Worm (Caenorhabditis elegans) whole organism, mixed stage, embryonic: ENCODE data around the gene ZK1098.2.

Experiments
- M03D4.4 ChIP-seq: sonication (generic microtip); optimal IDR thresholded peaks from 2 replicates; lab custom pipeline; 2017; ENCODE audit warnings: mild to moderate bottlenecking, missing genetic modification characterization, missing compliant biosample characterization
- bed-3 ChIP-seq: fragments of 200-800 bp; sonication (Bioruptor generic); optimal IDR thresholded peaks from 3 replicates; lab custom pipeline; 2018; ENCODE audit warnings: mild to moderate bottlenecking, missing genetic modification characterization, moderate library complexity, missing compliant biosample characterization
- blmp-1 ChIP-seq: fragments of 150-350 bp; optimal IDR thresholded peaks from 2 replicates; lab custom pipeline; 2014; ENCODE audit warnings: missing biosample characterization, missing genetic modification characterization
- ceh-39 ChIP-seq: fragments of 150-350 bp; optimal IDR thresholded peaks from 2 replicates; lab custom pipeline; 2014; ENCODE audit warnings: missing biosample characterization, missing genetic modification characterization
- ceh-43 ChIP-seq: fragments of 200-800 bp; sonication (Bioruptor generic); optimal IDR thresholded peaks from 2 replicates; lab custom pipeline; 2018; ENCODE audit warnings: mild to moderate bottlenecking, missing genetic modification characterization, moderate library complexity, missing compliant biosample characterization
- ceh-83 ChIP-seq: fragments of 200-800 bp; sonication (Bioruptor generic); optimal IDR thresholded peaks from 2 replicates; lab custom pipeline; 2018; ENCODE audit warnings: mild to moderate bottlenecking, missing genetic modification characterization, missing compliant biosample characterization
- ces-1 ChIP-seq: fragments of 150-350 bp; optimal IDR thresholded peaks from 2 replicates; lab custom pipeline; 2014; ENCODE audit warnings: missing biosample characterization, missing genetic modification reagents, missing genetic modification characterization
- cnd-1 ChIP-seq: fragments of 200-800 bp; sonication (Bioruptor generic); optimal IDR thresholded peaks from 2 replicates; lab custom pipeline; 2018; ENCODE audit warnings: mild to moderate bottlenecking, missing genetic modification characterization, missing compliant biosample characterization
- drap-1 ChIP-seq: fragments of 200-800 bp; sonication (Bioruptor generic); optimal IDR thresholded peaks from 3 replicates; lab custom pipeline; 2018; ENCODE audit warnings: mild to moderate bottlenecking, missing genetic modification characterization, missing compliant biosample characterization
- elt-1 ChIP-seq: sonication (generic microtip); optimal IDR thresholded peaks from 2 replicates; lab custom pipeline; 2017; ENCODE audit warnings: missing genetic modification characterization, mild to moderate bottlenecking, missing compliant biosample characterization, antibody characterized with exemption, moderate library complexity, borderline replicate concordance; ENCODE audit not compliant: insufficient read depth
- elt-3 ChIP-seq: fragments of 150-350 bp; optimal IDR thresholded peaks from 2 replicates; lab custom pipeline; 2014; ENCODE audit warnings: missing biosample characterization, missing genetic modification characterization
- flh-1 ChIP-seq: fragments of 200-800 bp; sonication (Bioruptor generic); optimal IDR thresholded peaks from 2 replicates; lab custom pipeline; 2018; ENCODE audit warnings: mild to moderate bottlenecking, missing genetic modification characterization, moderate library complexity, missing compliant biosample characterization
- ham-2 ChIP-seq: fragments of 200-800 bp; sonication (Bioruptor generic); optimal IDR thresholded peaks from 2 replicates; lab custom pipeline; 2018; ENCODE audit warnings: mild to moderate bottlenecking, missing genetic modification characterization, missing compliant biosample characterization
- hlh-1 ChIP-seq: fragments of 150-350 bp; optimal IDR thresholded peaks from 2 replicates; lab custom pipeline; 2014; ENCODE audit warnings: missing biosample characterization, missing genetic modification reagents, missing genetic modification characterization
- lin-13 ChIP-seq: fragments of 150-350 bp; optimal IDR thresholded peaks from 2 replicates; lab custom pipeline; 2014; ENCODE audit warnings: missing biosample characterization, missing genetic modification characterization
- lin-32 ChIP-seq: fragments of 200-800 bp; sonication (Bioruptor generic); optimal IDR thresholded peaks from 2 replicates; lab custom pipeline; 2018; ENCODE audit warnings: mild to moderate bottlenecking, missing genetic modification characterization, missing compliant biosample characterization
- lsy-2 ChIP-seq: fragments of 150-350 bp; optimal IDR thresholded peaks from 2 replicates; lab custom pipeline; 2014; ENCODE audit warnings: missing biosample characterization, missing genetic modification characterization
- mab-5 ChIP-seq: fragments of 150-350 bp; optimal IDR thresholded peaks from 2 replicates; lab custom pipeline; 2014; ENCODE audit warnings: missing biosample characterization, missing genetic modification characterization
- mep-1 ChIP-seq: fragments of 150-350 bp; optimal IDR thresholded peaks from 2 replicates; lab custom pipeline; 2017; ENCODE audit warnings: missing biosample characterization, missing genetic modification reagents, missing genetic modification characterization, inconsistent platforms
- mls-2 ChIP-seq: sonication (generic microtip); optimal IDR thresholded peaks from 2 replicates; lab custom pipeline; 2016; ENCODE audit warnings: mild to moderate bottlenecking, missing genetic modification characterization, moderate library complexity, missing compliant biosample characterization
- nhr-12 ChIP-seq: fragments of 150-350 bp; optimal IDR thresholded peaks from 2 replicates; lab custom pipeline; 2014; ENCODE audit warnings: missing biosample characterization, missing genetic modification characterization
- nhr-2 ChIP-seq: fragments of 150-350 bp; optimal IDR thresholded peaks from 2 replicates; lab custom pipeline; 2014; ENCODE audit warnings: missing biosample characterization, missing genetic modification characterization
- nhr-237 ChIP-seq: fragments of 150-350 bp; optimal IDR thresholded peaks from 2 replicates; lab custom pipeline; 2014; ENCODE audit warnings: missing biosample characterization, missing genetic modification characterization
- nhr-28 ChIP-seq: fragments of 150-350 bp; optimal IDR thresholded peaks from 2 replicates; lab custom pipeline; 2014; ENCODE audit warnings: missing biosample characterization, missing genetic modification characterization
- nhr-76 ChIP-seq: sonication (generic microtip); optimal IDR thresholded peaks from 2 replicates; lab custom pipeline; 2017; ENCODE audit warnings: missing biosample characterization, missing genetic modification characterization
- sem-2 ChIP-seq: fragments of 200-800 bp; sonication (Bioruptor generic); optimal IDR thresholded peaks from 2 replicates; lab custom pipeline; 2018; ENCODE audit warnings: mild to moderate bottlenecking, missing genetic modification characterization, missing compliant biosample characterization
- snpc-4 ChIP-seq: fragments of 150-350 bp; optimal IDR thresholded peaks from 2 replicates; lab custom pipeline; 2014; ENCODE audit warnings: missing biosample characterization, missing genetic modification characterization
- sptf-1 ChIP-seq: sonication (generic microtip); optimal IDR thresholded peaks from 2 replicates; lab custom pipeline; 2017; ENCODE audit warnings: mild to moderate bottlenecking, missing genetic modification characterization, moderate library complexity, missing compliant biosample characterization
- tbx-8 ChIP-seq: fragments of 200-800 bp; sonication (Bioruptor generic); optimal IDR thresholded peaks from 2 replicates; lab custom pipeline; 2018; ENCODE audit warnings: mild to moderate bottlenecking, missing genetic modification characterization, moderate library complexity, missing compliant biosample characterization
- unc-39 ChIP-seq: fragments of 150-350 bp; optimal IDR thresholded peaks from 2 replicates; lab custom pipeline; 2014; ENCODE audit warnings: missing biosample characterization, missing genetic modification characterization
- unc-62 ChIP-seq: fragments of 150-350 bp; optimal IDR thresholded peaks from 2 replicates; lab custom pipeline; 2014; ENCODE audit warnings: missing biosample characterization, missing genetic modification reagents, missing genetic modification characterization
- ztf-11 ChIP-seq: fragments of 150-350 bp; optimal IDR thresholded peaks from 2 replicates; lab custom pipeline; 2014; ENCODE audit warnings: missing biosample characterization, missing genetic modification characterization

The ZK1098.2 gene

DNA sequence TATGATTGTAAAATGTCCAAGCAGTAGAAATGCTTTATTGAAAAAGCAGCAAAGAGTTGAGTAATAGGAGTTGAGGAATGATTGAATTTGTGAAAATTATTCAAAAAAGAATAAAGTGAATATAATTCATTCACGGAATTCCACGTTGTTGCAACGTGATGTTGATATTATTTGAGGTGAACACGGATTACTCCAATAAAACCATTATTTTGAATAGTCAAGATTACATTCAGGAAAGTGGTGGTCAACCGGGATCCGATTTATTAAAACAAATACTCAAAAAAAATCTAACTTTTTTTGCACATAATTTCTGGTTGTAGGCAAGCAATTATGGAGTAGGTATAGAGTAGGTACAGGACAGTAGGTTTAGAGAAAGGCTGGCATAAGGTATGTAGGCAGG, 43.6 kb upstream of the ZK1098.2 start, which contains the start of gene bre-3:
bre-3 (minus strand) TSS at position 101 of the 400 bp plus-strand sequence.
- no peak for TF ChIP-seq elt-3 (tag; lab: Kevin White, UChicago)
- no peak for TF ChIP-seq lsy-2 (tag; lab: Kevin White, UChicago)
- no peak for TF ChIP-seq nhr-12 (tag; lab: Kevin White, UChicago)
- TF ChIP-seq ces-1 (GFP tag; lab: Kevin White, UChicago) = no peak
- TF ChIP-seq nhr-2 (tag; lab: Kevin White, UChicago) = no peak
- TF ChIP-seq, all 35 proteins: peak for 0

DNA sequence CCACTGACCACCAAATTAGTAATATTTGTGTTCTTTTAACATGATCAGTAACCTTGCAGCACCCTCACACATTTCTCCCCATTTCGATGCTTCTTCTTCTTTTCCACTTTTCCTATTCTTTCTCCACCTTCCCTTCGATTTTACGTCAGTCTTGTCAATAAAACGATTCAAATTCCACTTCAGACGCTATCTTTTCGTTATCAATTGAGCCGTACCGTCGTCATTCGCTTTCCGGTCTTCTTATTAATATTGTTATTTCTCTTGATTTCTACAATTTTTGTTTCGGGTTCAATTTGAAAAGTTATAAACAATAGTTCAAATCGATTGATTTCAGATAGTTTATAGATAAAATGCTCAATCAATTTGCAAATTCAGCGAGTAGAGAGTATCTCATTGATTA, 41.5 kb upstream of the ZK1098.2 start:
- no peak for TF ChIP-seq M03D4.4
- no peak for TF ChIP-seq drap-1
- no peak for TF ChIP-seq lin-13 (tag; lab: Kevin White, UChicago)
- TF ChIP-seq hlh-1 (tag; lab: Kevin White, UChicago) = no peak
- no peak for TF ChIP-seq mls-2 (tag; lab: Kevin White, UChicago)
- TF ChIP-seq mep-1 = no peak
- no peak for TF ChIP-seq unc-39 (tag; lab: Kevin White, UChicago)
- TF ChIP-seq ces-1 (GFP tag; lab: Kevin White, UChicago) = no peak
- TF ChIP-seq nhr-12 (tag; lab: Kevin White, UChicago) = no peak
- no peak for TF ChIP-seq nhr-237 (tag; lab: Kevin White, UChicago)
- no peak for TF ChIP-seq nhr-76 (tag; lab: Kevin White, UChicago)
- TF ChIP-seq lin-32 (GFP tag; lab: Kevin White, UChicago) = no peak
- no peak for TF ChIP-seq ceh-39 (tag; lab: Kevin White, UChicago)
- no peak for TF ChIP-seq bed-3 (GFP tag; lab: Kevin White, UChicago)
- no peak for TF ChIP-seq ceh-43 (GFP tag; lab: Kevin White, UChicago)
- no peak for TF ChIP-seq ceh-83
- TF ChIP-seq, all 35 proteins: peak for 0

DNA sequence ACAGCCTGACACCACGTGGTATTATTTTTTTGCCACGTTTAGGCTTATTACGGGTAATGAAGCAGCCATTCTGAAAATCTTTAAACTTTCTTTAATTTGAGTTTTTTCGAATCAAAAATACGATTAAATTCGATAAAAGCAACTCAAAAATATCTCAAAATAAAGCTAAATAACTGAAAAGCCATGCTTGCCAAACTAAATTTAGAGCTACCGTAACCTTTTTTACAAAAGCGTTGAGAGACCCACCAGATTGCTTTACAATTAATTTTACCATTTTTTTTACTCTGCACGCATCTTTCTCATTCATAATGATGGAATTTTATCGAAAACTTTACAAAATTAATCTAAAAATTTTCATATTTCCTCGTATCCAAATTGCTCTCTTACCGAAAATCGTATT, 40.9 kb upstream of the ZK1098.2 start:
- TF ChIP-seq nhr-2 (tag; lab: Kevin White, UChicago) (no peak), hlh-1 (tag; lab: Kevin White, UChicago) (no peak), nhr-76 (tag; lab: Kevin White, UChicago) (no peak), elt-1 (tag; lab: Kevin White, UChicago) (no peak), mls-2 (tag; lab: Kevin White, UChicago) (no peak), tbx-8 (GFP tag; lab: Kevin White, UChicago) (no peak), ceh-43 (GFP tag; lab: Kevin White, UChicago) (no peak), ztf-11 (no peak), ceh-39 (tag; lab: Kevin White, UChicago) (no peak), lin-13 (tag; lab: Kevin White, UChicago) (no peak), ces-1 (GFP tag; lab: Kevin White, UChicago) (no peak), nhr-28 (tag; lab: Kevin White, UChicago) (no peak), unc-62 (GFP tag; lab: Kevin White, UChicago) (no peak)

ce11 chrIII:9488431-9488830, 40.5 kb upstream of the ZK1098.2 start, which contains the start of gene nlp-36:
Gene nlp-36, plus strand, starts transcription at chrIII:9488731.
- TF ChIP-seq nhr-2 (tag; lab: Kevin White, UChicago) (no peak), elt-1 (tag; lab: Kevin White, UChicago) (no peak), ceh-39 (tag; lab: Kevin White, UChicago) (no peak), flh-1 (GFP tag; lab: Kevin White, UChicago) (no peak), drap-1 (no peak), ces-1 (GFP tag; lab: Kevin White, UChicago) (no peak), lin-13 (tag; lab: Kevin White, UChicago) (no peak), ceh-43 (GFP tag; lab: Kevin White, UChicago) (no peak), mab-5 (tag; lab: Kevin White, UChicago) (no peak)

DNA sequence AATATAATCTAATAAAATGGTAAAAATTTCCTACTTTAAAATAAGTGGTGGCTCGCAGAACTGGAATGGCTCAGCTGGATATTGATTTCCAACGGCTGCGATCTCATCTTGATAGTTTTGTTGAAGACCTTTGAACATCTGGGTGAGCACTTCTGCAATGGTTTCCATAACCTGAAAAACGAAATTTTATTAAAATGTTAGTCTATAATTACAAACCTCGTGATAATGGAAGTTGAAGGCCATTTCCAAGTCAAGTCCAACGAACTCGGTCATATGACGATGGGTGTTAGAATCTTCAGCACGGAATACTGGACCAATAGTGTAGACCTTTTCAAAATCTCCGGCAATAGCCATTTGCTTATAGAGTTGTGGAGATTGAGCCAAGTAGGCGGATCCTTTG, 39.2 kb upstream of the ZK1098.2 start:
- TF ChIP-seq lsy-2 (tag; lab: Kevin White, UChicago) (no peak), lin-13 (tag; lab: Kevin White, UChicago) (no peak), drap-1 (no peak)

ce11 chrIII:9490783-9491547, 38.0 kb upstream of the ZK1098.2 start, which contains the start of the genes dars-1 and ctr-9:
Gene dars-1, minus strand, starts transcription at chrIII:9491215.
Gene ctr-9, plus strand, starts transcription at chrIII:9491396.
- no peak for TF ChIP-seq sptf-1 (tag; lab: Kevin White, UChicago)
- no peak for TF ChIP-seq cnd-1 (tag; lab: Kevin White, UChicago)
- TF ChIP-seq bed-3 (GFP tag; lab: Kevin White, UChicago) = no peak
- no peak for TF ChIP-seq lsy-2 (tag; lab: Kevin White, UChicago)
- TF ChIP-seq nhr-76 (tag; lab: Kevin White, UChicago) = no peak
- no peak for TF ChIP-seq elt-1 (tag; lab: Kevin White, UChicago)
- no peak for TF ChIP-seq ztf-11
- no peak for TF ChIP-seq unc-62 (GFP tag; lab: Kevin White, UChicago)
- TF ChIP-seq ces-1 (GFP tag; lab: Kevin White, UChicago) = no peak
- TF ChIP-seq blmp-1 (tag; lab: Kevin White, UChicago) = no peak
- TF ChIP-seq ceh-43 (GFP tag; lab: Kevin White, UChicago) = no peak
- TF ChIP-seq nhr-237 (tag; lab: Kevin White, UChicago) = no peak
- no peak for TF ChIP-seq ham-2 (GFP tag; lab: Kevin White, UChicago)
- TF ChIP-seq sem-2 = no peak
- TF ChIP-seq snpc-4 (tag; lab: Kevin White, UChicago) = no peak
- TF ChIP-seq drap-1 = no peak
- no peak for TF ChIP-seq nhr-28 (tag; lab: Kevin White, UChicago)
- no peak for TF ChIP-seq nhr-12 (tag; lab: Kevin White, UChicago)
- TF ChIP-seq lin-32 (GFP tag; lab: Kevin White, UChicago) = no peak
